Fruit fly (Drosophila melanogaster) whole organism, embryonic: ENCODE results near the gene euc.

Experiments
- Antp ChIP-seq: fragments of 200-800 bp; sonication (Bioruptor generic); optimal IDR thresholded peaks from 3 replicates; lab custom pipeline; 2016; ENCODE audit warnings: missing biosample characterization, missing genetic modification characterization
- C15 ChIP-seq: fragments of 200-800 bp; sonication (Bioruptor generic); IDR thresholded peaks from 3 replicates; pipeline ENCODE4 v1.3.6; 2022; ENCODE audit warnings: missing biosample characterization, missing genetic modification characterization
- CG10147 ChIP-seq: fragments of 200-800 bp; sonication (Bioruptor generic); optimal IDR thresholded peaks from 2 replicates; lab custom pipeline; 2019; ENCODE audit warnings: missing biosample characterization, mild to moderate bottlenecking, missing genetic modification characterization, moderate library complexity
- CG10366 ChIP-seq: fragments of 200-800 bp; sonication (Bioruptor generic); IDR thresholded peaks from 2 replicates; pipeline ENCODE4 v1.3.6; 2022; ENCODE audit warnings: missing biosample characterization, missing genetic modification characterization
- CG10959 ChIP-seq: fragments of 200-800 bp; sonication (Bioruptor generic); IDR thresholded peaks from 2 replicates; pipeline ENCODE4 v1.3.6; 2022; ENCODE audit warnings: missing biosample characterization, missing genetic modification characterization
- CG11696 ChIP-seq: fragments of 200-800 bp; sonication (Bioruptor generic); IDR thresholded peaks from 2 replicates; pipeline ENCODE4 v1.3.6; 2022; ENCODE audit warnings: missing biosample characterization, missing genetic modification characterization
- CG1233 ChIP-seq: fragments of 200-800 bp; sonication (Bioruptor generic); optimal IDR thresholded peaks from 4 replicates; lab custom pipeline; 2018; ENCODE audit warnings: missing biosample characterization, mild to moderate bottlenecking, missing genetic modification characterization
- CG16813 ChIP-seq: fragments of 200-800 bp; sonication (Bioruptor generic); IDR thresholded peaks from 3 replicates; pipeline ENCODE4 v1.3.6; 2022; ENCODE audit warnings: missing biosample characterization, missing genetic modification characterization; ENCODE audit not compliant: partially characterized antibody
- CG17328 ChIP-seq: fragments of 200-800 bp; sonication (Bioruptor generic); IDR thresholded peaks from 2 replicates; pipeline ENCODE4 v1.3.6; 2022; ENCODE audit warnings: missing biosample characterization, missing genetic modification characterization
- CG18599 ChIP-seq: fragments of 200-800 bp; sonication (Bioruptor generic); optimal IDR thresholded peaks from 3 replicates; lab custom pipeline; 2017; ENCODE audit warnings: missing biosample characterization, missing genetic modification characterization, mild to moderate bottlenecking, moderate library complexity, missing genetic modification reagents
- CG2120 ChIP-seq: fragments of 200-800 bp; sonication (Bioruptor generic); optimal IDR thresholded peaks from 3 replicates; lab custom pipeline; 2016; ENCODE audit warnings: missing biosample characterization, missing genetic modification characterization
- CG30431 ChIP-seq: fragments of 200-800 bp; sonication (Bioruptor generic); optimal IDR thresholded peaks from 2 replicates; lab custom pipeline; 2017; ENCODE audit warnings: missing biosample characterization, missing genetic modification characterization
- CG3838 ChIP-seq: fragments of 200-800 bp; sonication (Bioruptor generic); optimal IDR thresholded peaks from 3 replicates; lab custom pipeline; 2016; ENCODE audit warnings: missing biosample characterization, missing genetic modification characterization
- CG43689 ChIP-seq: fragments of 200-800 bp; sonication (Bioruptor generic); IDR thresholded peaks from 2 replicates; pipeline ENCODE4 v1.3.6; 2022; ENCODE audit warnings: missing biosample characterization, missing genetic modification characterization
- CG6689 ChIP-seq: fragments of 200-800 bp; sonication (Bioruptor generic); IDR thresholded peaks from 2 replicates; pipeline ENCODE4 v1.3.6; 2022; ENCODE audit warnings: missing biosample characterization, missing genetic modification characterization
- CG7271 ChIP-seq: fragments of 200-800 bp; sonication (Bioruptor generic); optimal IDR thresholded peaks from 2 replicates; lab custom pipeline; 2018; ENCODE audit warnings: missing biosample characterization, mild to moderate bottlenecking, missing genetic modification characterization, moderate library complexity
- CG7357 ChIP-seq: fragments of 200-800 bp; sonication (Bioruptor generic); IDR thresholded peaks from 3 replicates; pipeline ENCODE4 v1.3.6; 2022; ENCODE audit warnings: missing biosample characterization, missing genetic modification characterization
- CG9876 ChIP-seq: fragments of 200-800 bp; sonication (Bioruptor generic); optimal IDR thresholded peaks from 2 replicates; lab custom pipeline; 2016; ENCODE audit warnings: missing biosample characterization, missing genetic modification characterization
- CTCF ChIP-seq: fragments of 200-800 bp; sonication (Bioruptor generic); optimal IDR thresholded peaks from 2 replicates; lab custom pipeline; 2017; ENCODE audit warnings: missing biosample characterization, mild to moderate bottlenecking, missing genetic modification characterization, moderate library complexity
- CoRest ChIP-seq: fragments of 200-800 bp; sonication (Bioruptor generic); optimal IDR thresholded peaks from 3 replicates; lab custom pipeline; 2018; ENCODE audit warnings: missing biosample characterization, mild to moderate bottlenecking, missing genetic modification characterization, moderate library complexity
- D19B ChIP-seq: fragments of 200-800 bp; sonication (Bioruptor generic); optimal IDR thresholded peaks from 2 replicates; lab custom pipeline; 2017; ENCODE audit warnings: missing biosample characterization, mild to moderate bottlenecking, missing genetic modification characterization
- Fer3 ChIP-seq: fragments of 200-800 bp; sonication (Bioruptor generic); optimal IDR thresholded peaks from 2 replicates; lab custom pipeline; 2018; ENCODE audit warnings: missing biosample characterization, mild to moderate bottlenecking, missing genetic modification characterization, moderate library complexity
- HmgD ChIP-seq: fragments of 200-800 bp; sonication (Bioruptor generic); optimal IDR thresholded peaks from 3 replicates; lab custom pipeline; 2016; ENCODE audit warnings: missing biosample characterization, missing genetic modification characterization
- Hr51 ChIP-seq, 2 experiments: fragments of 200-800 bp; sonication (Bioruptor generic); optimal IDR thresholded peaks; 2 replicates in 1 of 2; 3 replicates in 1 of 2; lab custom pipeline; 2016 to 2018; ENCODE audit warnings: missing biosample characterization in 2 of 2, missing genetic modification characterization in 2 of 2, mild to moderate bottlenecking in 1 of 2, moderate library complexity in 1 of 2
- MBD-R2 ChIP-seq: fragments of 200-800 bp; sonication (Bioruptor generic); IDR thresholded peaks from 2 replicates; pipeline ENCODE4 v1.3.6; 2022; ENCODE audit warnings: missing biosample characterization, missing genetic modification characterization
- MTF-1 ChIP-seq: fragments of 200-800 bp; sonication (Bioruptor generic); optimal IDR thresholded peaks from 2 replicates; lab custom pipeline; 2018; ENCODE audit warnings: missing biosample characterization, mild to moderate bottlenecking, missing genetic modification characterization, borderline replicate concordance
- Mad ChIP-seq: fragments of 200-800 bp; sonication (Bioruptor generic); optimal IDR thresholded peaks from 2 replicates; lab custom pipeline; 2016; ENCODE audit warnings: missing biosample characterization, missing genetic modification characterization
- Meics ChIP-seq: fragments of 200-800 bp; sonication (Bioruptor generic); optimal IDR thresholded peaks from 2 replicates; lab custom pipeline; 2017; ENCODE audit warnings: missing biosample characterization, mild to moderate bottlenecking, missing genetic modification characterization
- Oaz ChIP-seq: fragments of 200-800 bp; sonication (Bioruptor generic); IDR thresholded peaks from 2 replicates; pipeline ENCODE4 v1.3.6; 2022; ENCODE audit warnings: missing biosample characterization, missing genetic modification characterization
- Pdp1 ChIP-seq, 2 experiments: fragments of 200-800 bp; sonication (Bioruptor generic); optimal IDR thresholded peaks; 3 replicates each; lab custom pipeline; 2016; ENCODE audit warnings: missing biosample characterization in 2 of 2, missing genetic modification characterization in 2 of 2, mild to moderate bottlenecking in 1 of 2, moderate library complexity in 1 of 2
- Side ChIP-seq: fragments of 200-800 bp; sonication (Bioruptor generic); optimal IDR thresholded peaks from 2 replicates; lab custom pipeline; 2016; ENCODE audit warnings: missing biosample characterization, missing genetic modification characterization
- Sry-δ ChIP-seq: fragments of 200-800 bp; sonication (Bioruptor generic); optimal IDR thresholded peaks from 2 replicates; lab custom pipeline; 2016; ENCODE audit warnings: missing biosample characterization, missing genetic modification characterization
- cg ChIP-seq: fragments of 200-800 bp; sonication (Bioruptor generic); optimal IDR thresholded peaks from 3 replicates; lab custom pipeline; 2019; ENCODE audit warnings: missing biosample characterization, mild to moderate bottlenecking, missing genetic modification characterization, moderate library complexity
- croc ChIP-seq: fragments of 200-800 bp; sonication (Bioruptor generic); conservative IDR thresholded peaks from 3 replicates; pipeline ENCODE4 v1.3.6; 2022; ENCODE audit warnings: missing biosample characterization, missing genetic modification characterization
- cwo ChIP-seq: fragments of 200-800 bp; sonication (Bioruptor generic); optimal IDR thresholded peaks from 3 replicates; lab custom pipeline; 2017; ENCODE audit warnings: missing biosample characterization, missing genetic modification characterization, mild to moderate bottlenecking, moderate library complexity, missing genetic modification reagents
- danr ChIP-seq: fragments of 200-800 bp; sonication (Bioruptor generic); IDR thresholded peaks from 2 replicates; pipeline ENCODE4 v1.3.6; 2022; ENCODE audit warnings: missing biosample characterization, missing genetic modification characterization
- dati ChIP-seq: fragments of 200-800 bp; sonication (Bioruptor generic); IDR thresholded peaks from 2 replicates; pipeline ENCODE4 v1.3.6; 2022; ENCODE audit warnings: missing biosample characterization, missing genetic modification characterization
- dysf ChIP-seq: fragments of 200-800 bp; sonication (Bioruptor generic); IDR thresholded peaks from 3 replicates; pipeline ENCODE4 v1.3.6; 2022; ENCODE audit warnings: missing biosample characterization, missing genetic modification characterization
- fd3F ChIP-seq: fragments of 200-800 bp; sonication (Bioruptor generic); optimal IDR thresholded peaks from 2 replicates; lab custom pipeline; 2018; ENCODE audit warnings: missing biosample characterization, mild to moderate bottlenecking, missing genetic modification characterization, moderate library complexity
- hkb ChIP-seq, 2 experiments: fragments of 200-800 bp in 1 of 2; fragments of >200 bp in 1 of 2; sonication (Bioruptor generic) in 1 of 2; IDR thresholded peaks in 1 of 2; optimal IDR thresholded peaks in 1 of 2; 2 replicates each; pipeline versions ENCODE4 v1.3.6 to Lab custom; 2017 to 2022; ENCODE audit warnings: missing biosample characterization in 1 of 2, missing genetic modification characterization in 1 of 2
- kay ChIP-seq: fragments of 200-800 bp; sonication (Bioruptor generic); optimal IDR thresholded peaks from 2 replicates; lab custom pipeline; 2016; ENCODE audit warnings: missing biosample characterization, missing genetic modification characterization
- nau ChIP-seq: fragments of 200-800 bp; sonication (Bioruptor generic); optimal IDR thresholded peaks from 3 replicates; lab custom pipeline; 2017; ENCODE audit warnings: missing biosample characterization, mild to moderate bottlenecking, missing genetic modification characterization, missing genetic modification reagents
- otp ChIP-seq: fragments of 200-800 bp; sonication (Bioruptor generic); IDR thresholded peaks from 3 replicates; pipeline ENCODE4, ENCODE4 v1.3.6; 2022; ENCODE audit warnings: missing biosample characterization, missing genetic modification characterization
- phol ChIP-seq: fragments of 200-800 bp; sonication (Bioruptor generic); optimal IDR thresholded peaks from 3 replicates; lab custom pipeline; 2018; ENCODE audit warnings: missing biosample characterization, mild to moderate bottlenecking, missing genetic modification characterization, moderate library complexity
- prd ChIP-seq, 3 experiments: fragments of >200 bp in 2 of 3; fragments of 200-800 bp in 1 of 3; sonication (Bioruptor generic) in 1 of 3; optimal IDR thresholded peaks in 2 of 3; IDR thresholded peaks in 1 of 3; 2 replicates in 2 of 3; 3 replicates in 1 of 3; pipeline versions ENCODE4 v1.3.6 to Lab custom; 2017 to 2022; ENCODE audit warnings: missing biosample characterization in 1 of 3, missing genetic modification characterization in 1 of 3
- psq ChIP-seq: fragments of 200-800 bp; sonication (Bioruptor generic); optimal IDR thresholded peaks from 2 replicates; lab custom pipeline; 2017; ENCODE audit warnings: missing biosample characterization, missing genetic modification characterization
- ranshi ChIP-seq: fragments of 200-800 bp; sonication (Bioruptor generic); IDR thresholded peaks from 2 replicates; pipeline ENCODE4 v1.3.6; 2022; ENCODE audit warnings: missing biosample characterization, missing genetic modification characterization
- slbo ChIP-seq: fragments of 200-800 bp; sonication (Bioruptor generic); IDR thresholded peaks from 2 replicates; pipeline ENCODE4 v1.3.6; 2022; ENCODE audit warnings: missing biosample characterization, missing genetic modification characterization

Gene euc

DNA sequence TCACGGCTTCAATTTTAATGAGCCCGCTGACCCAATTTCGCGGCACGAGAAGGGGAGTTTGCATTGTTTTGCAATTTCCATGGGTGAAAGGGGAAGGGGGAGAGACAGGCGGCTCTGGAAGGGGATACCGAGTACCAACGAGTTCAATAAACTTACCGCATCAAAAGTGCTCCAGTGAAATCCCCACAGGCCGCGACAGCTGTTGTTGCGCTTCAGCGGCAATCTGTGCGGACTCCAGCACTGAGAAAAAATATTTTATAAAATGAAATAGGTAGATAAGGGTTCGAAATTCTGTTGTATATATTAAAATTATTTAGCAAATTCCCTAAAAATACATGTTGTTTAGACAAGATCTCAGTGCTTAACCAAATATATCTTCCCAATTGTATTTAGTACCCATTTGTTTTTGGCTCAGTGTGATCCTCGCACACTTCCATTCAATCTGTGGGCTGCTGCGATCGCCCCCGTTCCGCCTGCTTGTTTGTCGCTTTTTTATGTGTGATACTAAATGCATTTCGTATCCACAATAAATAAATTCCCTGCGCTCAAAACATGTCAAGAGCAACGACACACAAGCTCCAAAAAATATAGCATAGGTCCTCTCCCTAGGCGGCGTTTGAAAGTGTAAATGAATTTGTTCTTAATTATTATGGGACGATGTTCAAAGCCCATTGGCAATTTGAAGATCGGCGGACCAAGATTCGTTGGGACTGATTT lies 17.1 kb upstream of the euc start (continued):
- no peak for TF ChIP-seq Oaz (GFP tag; lab: Robert Waterston, UW)
- TF ChIP-seq CoRest (tag; lab: Kevin White, UChicago): peak; percentile 81
- TF ChIP-seq MTF-1 (GFP tag; lab: Kevin White, UChicago): peak; percentile 25
- peak; percentile 23 for TF ChIP-seq CG2120 (GFP tag; lab: Kevin White, UChicago)
- peak; percentile 21 for TF ChIP-seq Sry-δ (GFP tag; lab: Kevin White, UChicago)
- TF ChIP-seq psq (GFP tag; lab: Kevin White, UChicago): peak; percentile 22
- peak; percentile 61 for TF ChIP-seq Mad
- TF ChIP-seq CTCF: no peak
- peak; percentile 46 for TF ChIP-seq cwo (GFP tag; lab: Kevin White, UChicago)
- TF ChIP-seq CG9876 (GFP tag; lab: Kevin White, UChicago): peak; percentile 0
- peak; percentile 97 for TF ChIP-seq nau (GFP tag; lab: Kevin White, UChicago)
- peak; percentile 61 for TF ChIP-seq Fer3 (tag; lab: Kevin White, UChicago)
- TF ChIP-seq CG7271 (tag; lab: Kevin White, UChicago): peak; percentile 12
- TF ChIP-seq prd (optimal IDR thresholded peaks at IDR 0.05; lab: Kevin White, UChicago): no peak
- peak; percentile 88 for TF ChIP-seq prd (GFP tag; IDR thresholded peaks at IDR 0.05; lab: Robert Waterston, UW)
- peak; percentile 80 for TF ChIP-seq CG10366
- peak; percentile 61 for TF ChIP-seq CG1233
- no peak for TF ChIP-seq C15 (GFP tag; lab: Robert Waterston, UW)
- peak; percentile 27 for TF ChIP-seq kay (GFP tag; lab: Kevin White, UChicago)
- peak; percentile 87 for TF ChIP-seq CG17328
- peak; percentile 62 for TF ChIP-seq CG18599
- TF ChIP-seq dysf (GFP tag; lab: Robert Waterston, UW): peak; percentile 82
- peak; percentile 76 for TF ChIP-seq croc
- TF ChIP-seq Hr51 (GFP tag; optimal IDR thresholded peaks at IDR 0.05; lab: Kevin White, UChicago): peak; percentile 12 to 88
- peak; percentile 85 for TF ChIP-seq otp (GFP tag; lab: Robert Waterston, UW)
- no peak for TF ChIP-seq hkb (optimal IDR thresholded peaks at IDR 0.05; lab: Kevin White, UChicago)
- peak; percentile 89 for TF ChIP-seq hkb (GFP tag; IDR thresholded peaks at IDR 0.05; lab: Robert Waterston, UW)
- peak; percentile 29; the same call in 1 of the 2 replicates for TF ChIP-seq MBD-R2 (GFP tag; lab: Robert Waterston, UW)
- TF ChIP-seq CG6689 (GFP tag; lab: Robert Waterston, UW): peak; percentile 86
- peak; percentile 73 for TF ChIP-seq danr (GFP tag; lab: Robert Waterston, UW)
- TF ChIP-seq cg (GFP tag; lab: Kevin White, UChicago): no peak
- no peak for TF ChIP-seq HmgD (GFP tag; lab: Kevin White, UChicago)
- peak; percentile 56 for TF ChIP-seq CG43689 (GFP tag; lab: Robert Waterston, UW)
- peak; percentile 79; the same call in 1 of the 2 replicates for TF ChIP-seq ranshi (GFP tag; lab: Robert Waterston, UW)
- peak; percentile 16 for TF ChIP-seq CG3838 (GFP tag; lab: Kevin White, UChicago)
- no peak for TF ChIP-seq CG16813 (GFP tag; lab: Robert Waterston, UW)
- TF ChIP-seq CG30431 (GFP tag; lab: Kevin White, UChicago): peak; percentile 56
- TF ChIP-seq phol (tag; lab: Kevin White, UChicago): peak; percentile 91
- TF ChIP-seq CG11696: peak; percentile 54; the same call in 1 of the 2 replicates
- TF ChIP-seq slbo (GFP tag; lab: Robert Waterston, UW): peak; percentile 49
- no peak for TF ChIP-seq D19B (GFP tag; lab: Kevin White, UChicago)
- TF ChIP-seq dati: 0 out of 2 replicates have a peak, but pooled peaks have one; percentile 59
- peak; percentile 47 for TF ChIP-seq CG10147 (GFP tag; lab: Kevin White, UChicago)
- peak; percentile 28 for TF ChIP-seq Side (GFP tag; lab: Kevin White, UChicago)
- peak; percentile 49 for TF ChIP-seq Antp (GFP tag; lab: Kevin White, UChicago)
- TF ChIP-seq fd3F (GFP tag; lab: Kevin White, UChicago): peak; percentile 15
- TF ChIP-seq Meics (GFP tag; lab: Kevin White, UChicago): peak; percentile 2
- peak; percentile 44 to 52 for TF ChIP-seq Pdp1 (GFP tag; optimal IDR thresholded peaks at IDR 0.05; lab: Kevin White, UChicago)
- peak; percentile 44; the same call in 1 of the 3 replicates for TF ChIP-seq CG7357 (GFP tag; lab: Robert Waterston, UW)
- TF ChIP-seq CG10959 (GFP tag; lab: Robert Waterston, UW): peak; percentile 60; the same call in 1 of the 2 replicates
